Worm (Caenorhabditis elegans): ENCODE data around the gene srv-16.

Gene srv-16

ce11 chrIV:15933814-15934213 lies at the start of gene srv-16:
srv-16 (minus strand) TSS chrIV:15933914.
- TF ChIP-seq nhr-67 (tag; optimal IDR thresholded peaks at IDR 0.05) (no peak), ceh-28 (tag; optimal IDR thresholded peaks at IDR 0.05) (no peak), nhr-28 (tag; optimal IDR thresholded peaks at IDR 0.05) (no peak), nhr-77 (tag; optimal IDR thresholded peaks at IDR 0.05) (no peak), fos-1 (tag; optimal IDR thresholded peaks at IDR 0.05) (no peak), zag-1 (tag; optimal IDR thresholded peaks at IDR 0.05) (no peak), ceh-9 (tag; optimal IDR thresholded peaks at IDR 0.05) (no peak), ztf-4 (tag; optimal IDR thresholded peaks at IDR 0.05) (no peak), aly-2 (tag; optimal IDR thresholded peaks at IDR 0.05) (no peak), ztf-11 (tag; optimal IDR thresholded peaks at IDR 0.05) (no peak), nhr-237 (tag; optimal IDR thresholded peaks at IDR 0.05) (no peak), nhr-12 (tag; optimal IDR thresholded peaks at IDR 0.05) (no peak), mdl-1 (tag; optimal IDR thresholded peaks at IDR 0.05) (no peak), lin-39 (tag; optimal IDR thresholded peaks at IDR 0.05) (no peak), egl-27 (tag; optimal IDR thresholded peaks at IDR 0.05) (no peak)

ce11 chrIV:15964307-15964706 lies 30.6 kb upstream of the srv-16 start, which contains the start of gene Y105C5B.18:
Y105C5B.18 (plus strand) TSS chrIV:15964607.
- TF ChIP-seq eor-1 (tag; optimal IDR thresholded peaks at IDR 0.05) (no peak), nhr-28 (tag; optimal IDR thresholded peaks at IDR 0.05) (no peak), ama-1 (optimal IDR thresholded peaks at IDR 0.05) (no peak), egl-5 (tag; optimal IDR thresholded peaks at IDR 0.05) (no peak), R02D3.7 (tag; optimal IDR thresholded peaks at IDR 0.05) (no peak), mdl-1 (tag; optimal IDR thresholded peaks at IDR 0.05) (no peak), ceh-28 (tag; optimal IDR thresholded peaks at IDR 0.05) (no peak), fkh-2 (tag; optimal IDR thresholded peaks at IDR 0.05) (no peak), daf-12 (tag; optimal IDR thresholded peaks at IDR 0.05) (no peak), nhr-11 (tag; optimal IDR thresholded peaks at IDR 0.05) (no peak), tbx-2 (tag; optimal IDR thresholded peaks at IDR 0.05) (no peak), mml-1 (tag; optimal IDR thresholded peaks at IDR 0.05) (no peak), jun-1 (tag; optimal IDR thresholded peaks at IDR 0.05) (no peak)

ce11 chrIV:15962801-15963200 lies 29.1 kb upstream of the srv-16 start, which contains the start of gene Y105C5B.17:
Y105C5B.17 (plus strand) TSS chrIV:15963101.
- TF ChIP-seq fos-1 (tag; optimal IDR thresholded peaks at IDR 0.05) = no peak
- TF ChIP-seq mml-1 (tag; optimal IDR thresholded peaks at IDR 0.05) = no peak
- no peak for TF ChIP-seq elt-2 (tag; optimal IDR thresholded peaks at IDR 0.05)
- no peak for TF ChIP-seq elt-1 (tag; optimal IDR thresholded peaks at IDR 0.05)
- TF ChIP-seq ceh-16 (tag; optimal IDR thresholded peaks at IDR 0.05) = no peak
- no peak for TF ChIP-seq sea-2 (GFP tag; optimal IDR thresholded peaks at IDR 0.05)
- TF ChIP-seq ztf-11 (tag; optimal IDR thresholded peaks at IDR 0.05) = no peak
- TF ChIP-seq elt-3 (tag; optimal IDR thresholded peaks at IDR 0.05) = no peak
- no peak for TF ChIP-seq pha-4 (tag; optimal IDR thresholded peaks at IDR 0.05)
- no peak for TF ChIP-seq jun-1 (tag; optimal IDR thresholded peaks at IDR 0.05)
- TF ChIP-seq nhr-237 (tag; optimal IDR thresholded peaks at IDR 0.05) = no peak
- TF ChIP-seq daf-12 (tag; optimal IDR thresholded peaks at IDR 0.05) = no peak
- no peak for TF ChIP-seq nhr-43 (tag; optimal IDR thresholded peaks at IDR 0.05; ENCODE audit: poor library complexity, severe bottlenecking)
- no peak for TF ChIP-seq R02D3.7 (tag; optimal IDR thresholded peaks at IDR 0.05)
- TF ChIP-seq fkh-2 (tag; optimal IDR thresholded peaks at IDR 0.05) = no peak
- TF ChIP-seq nhr-23 (tag; optimal IDR thresholded peaks at IDR 0.05) = no peak
- TF ChIP-seq egl-5 (tag; optimal IDR thresholded peaks at IDR 0.05) = no peak
- no peak for TF ChIP-seq egl-27 (tag; optimal IDR thresholded peaks at IDR 0.05)

- TF ChIP-seq nhr-67 (tag; optimal IDR thresholded peaks at IDR 0.05) (no peak), ceh-28 (tag; optimal IDR thresholded peaks at IDR 0.05) (no peak), sea-2 (GFP tag; optimal IDR thresholded peaks at IDR 0.05) (no peak), lin-15B (tag; optimal IDR thresholded peaks at IDR 0.05) (no peak), pha-4 (tag; optimal IDR thresholded peaks at IDR 0.05) (no peak)
These were observed 28.6 kb upstream of the srv-16 start, which contains the start of gene lgc-19 for ce11 chrIV:15962219-15962762. lgc-19 (minus strand) TSS chrIV:15962712.

ce11 chrIV:15961069-15961468 lies 27.4 kb upstream of the srv-16 start:
- TF ChIP-seq fkh-10 (GFP tag; optimal IDR thresholded peaks at IDR 0.05) (no peak), tbx-2 (tag; optimal IDR thresholded peaks at IDR 0.05) (no peak), pha-4 (tag; optimal IDR thresholded peaks at IDR 0.05) (no peak), nhr-25 (tag; optimal IDR thresholded peaks at IDR 0.05) (no peak), ceh-28 (tag; optimal IDR thresholded peaks at IDR 0.05) (no peak), lin-39 (tag; optimal IDR thresholded peaks at IDR 0.05) (no peak)

Data from whole organism, L3 larva.